Worm (Caenorhabditis elegans) whole organism, early embryonic: ENCODE data around the gene iglr-2.
"Not testable (repeated sequence)": the region's sequence is repeated elsewhere in the genome, so short reads cannot be mapped to it uniquely, and the experiment has no call there.

ENCODE experiments used
- B0310.2 ChIP-seq: sonication (generic microtip); optimal IDR thresholded peaks from 2 replicates; lab custom pipeline; 2016; ENCODE audit warnings: mild to moderate bottlenecking, missing genetic modification characterization, missing compliant biosample characterization
- F13C5.2 ChIP-seq: sonication (generic microtip); optimal IDR thresholded peaks from 2 replicates; lab custom pipeline; 2017; ENCODE audit warnings: mild to moderate bottlenecking, missing genetic modification characterization, inconsistent platforms, missing compliant biosample characterization
- aly-1 ChIP-seq: sonication (generic microtip); optimal IDR thresholded peaks from 2 replicates; lab custom pipeline; 2016; ENCODE audit warnings: missing genetic modification characterization, missing compliant biosample characterization
- ama-1 ChIP-seq: fragments of 150-350 bp; optimal IDR thresholded peaks from 2 replicates; lab custom pipeline; 2014
- ceh-13 ChIP-seq: fragments of 200-800 bp; sonication (Bioruptor generic); optimal IDR thresholded peaks from 2 replicates; lab custom pipeline; 2018; ENCODE audit warnings: mild to moderate bottlenecking, missing genetic modification characterization, missing compliant biosample characterization
- ceh-36 ChIP-seq: sonication (generic microtip); optimal IDR thresholded peaks from 2 replicates; lab custom pipeline; 2016; ENCODE audit warnings: missing genetic modification characterization, inconsistent platforms, missing compliant biosample characterization
- ets-7 ChIP-seq: sonication (generic microtip); optimal IDR thresholded peaks from 2 replicates; lab custom pipeline; 2016; ENCODE audit warnings: missing genotype, missing genetic modification characterization, missing compliant biosample characterization
- flt-1 ChIP-seq: fragments of 200-800 bp; sonication (Bioruptor generic); IDR thresholded peaks from 2 replicates; pipeline ENCODE4 v1.3.6; 2022; ENCODE audit warnings: missing genetic modification characterization, missing compliant biosample characterization
- hmbx-1 ChIP-seq: sonication (generic microtip); optimal IDR thresholded peaks from 2 replicates; lab custom pipeline; 2016; ENCODE audit warnings: mild to moderate bottlenecking, missing genetic modification characterization, missing compliant biosample characterization
- hmg-4 ChIP-seq: fragments of 200-800 bp; sonication (Bioruptor generic); optimal IDR thresholded peaks from 2 replicates; lab custom pipeline; 2018; ENCODE audit warnings: mild to moderate bottlenecking, missing genetic modification characterization, missing compliant biosample characterization
- hnd-1 ChIP-seq: sonication (generic microtip); optimal IDR thresholded peaks from 2 replicates; lab custom pipeline; 2016; ENCODE audit warnings: missing genetic modification characterization, missing compliant biosample characterization
- pes-1 ChIP-seq: fragments of 200-800 bp; sonication (Bioruptor generic); IDR thresholded peaks from 2 replicates; pipeline ENCODE4 v1.3.6; 2022; ENCODE audit warnings: missing genetic modification reagents, missing genetic modification characterization, missing compliant biosample characterization
- scrt-1 ChIP-seq: fragments of 200-800 bp; sonication (Bioruptor generic); IDR thresholded peaks from 2 replicates; pipeline ENCODE4 v1.3.6; 2022; ENCODE audit warnings: missing genetic modification characterization, missing compliant biosample characterization
- sea-1 ChIP-seq: fragments of 200-800 bp; sonication (Bioruptor generic); conservative IDR thresholded peaks from 2 replicates; pipeline ENCODE4 v1.3.6; 2022; ENCODE audit warnings: missing genetic modification characterization, missing compliant biosample characterization
- tbx-11 ChIP-seq: fragments of 200-800 bp; sonication (Bioruptor generic); IDR thresholded peaks from 2 replicates; pipeline ENCODE4 v1.3.6; 2022; ENCODE audit warnings: missing genetic modification characterization, missing compliant biosample characterization
- tbx-37 ChIP-seq: fragments of 200-800 bp; sonication (Bioruptor generic); conservative IDR thresholded peaks from 2 replicates; pipeline ENCODE4 v1.3.6; 2022; ENCODE audit warnings: missing genetic modification reagents, missing genetic modification characterization, missing compliant biosample characterization
- tra-4 ChIP-seq: sonication (generic microtip); optimal IDR thresholded peaks from 2 replicates; lab custom pipeline; 2017; ENCODE audit warnings: missing genetic modification characterization, missing compliant biosample characterization

Gene iglr-2

ce11 chrIII:8347822-8348221 lies 16.7 kb upstream of the iglr-2 start, which contains the start of gene clc-29:
clc-29 (minus strand) TSS chrIII:8347922.
- TF ChIP-seq ama-1 (lab: Kevin White, UChicago); pes-1; flt-1 (GFP tag; lab: Robert Waterston, UW): not testable (repeated sequence)

- TF ChIP-seq ets-7 (tag; lab: Kevin White, UChicago); ama-1 (lab: Kevin White, UChicago); F13C5.2 (tag; lab: Kevin White, UChicago): not testable (repeated sequence)
These were observed 13.2 kb upstream of the iglr-2 start, which contains the start of gene ZC262.7 for ce11 chrIII:8344283-8344682. ZC262.7 (minus strand) TSS chrIII:8344336.

ce11 chrIII:8339372-8339771 lies 8.3 kb upstream of the iglr-2 start, which contains the start of gene clc-28:
clc-28 (minus strand) TSS chrIII:8339472.
- not testable (repeated sequence) for TF ChIP-seq tbx-37 (GFP tag; lab: Robert Waterston, UW); aly-1; hmbx-1 (tag; lab: Kevin White, UChicago)

ce11 chrIII:8334432-8334831 lies 3.3 kb upstream of the iglr-2 start, which contains the start of gene ZC262.4:
ZC262.4 (minus strand) TSS chrIII:8334532.
- TF ChIP-seq aly-1: no peak
- TF ChIP-seq flt-1 (GFP tag; lab: Robert Waterston, UW): no peak
- TF ChIP-seq sea-1 (GFP tag; lab: Robert Waterston, UW): no peak

- TF ChIP-seq hmg-4: no peak
These were observed 668 bp upstream of the iglr-2 start, which contains the start of the genes mrps-18A and ZC262.2 for ce11 chrIII:8331779-8332178. mrps-18A (minus strand) TSS chrIII:8331919. ZC262.2 (plus strand) TSS chrIII:8332062.

ce11 chrIII:8325574-8326513 lies 5.3 kb downstream of the iglr-2 start, which contains the start of gene ZC262.13:
ZC262.13 (plus strand) TSS chrIII:8326214.
- no peak for TF ChIP-seq tra-4
- no peak for TF ChIP-seq B0310.2 (tag; lab: Kevin White, UChicago)
- no peak for TF ChIP-seq F13C5.2 (tag; lab: Kevin White, UChicago)
- TF ChIP-seq scrt-1: no peak
- TF ChIP-seq pes-1: no peak
- TF ChIP-seq tbx-11: no peak
- TF ChIP-seq hmbx-1 (tag; lab: Kevin White, UChicago): no peak
- no peak for TF ChIP-seq ceh-13 (GFP tag; lab: Kevin White, UChicago)
- no peak for TF ChIP-seq ets-7 (tag; lab: Kevin White, UChicago)
- TF ChIP-seq hnd-1: no peak
- TF ChIP-seq sea-1 (GFP tag; lab: Robert Waterston, UW): no peak
- TF ChIP-seq tbx-37 (GFP tag; lab: Robert Waterston, UW): no peak
- TF ChIP-seq flt-1 (GFP tag; lab: Robert Waterston, UW): no peak
- TF ChIP-seq hmg-4: no peak
- TF ChIP-seq ama-1 (lab: Kevin White, UChicago): no peak
- TF ChIP-seq aly-1: no peak
- no peak for TF ChIP-seq ceh-36 (tag; lab: Kevin White, UChicago)

ce11 chrIII:8324412-8324811 lies 6.7 kb downstream of the iglr-2 start, which contains the start of gene F10E9.12:
F10E9.12 (plus strand) TSS chrIII:8324542.
- TF ChIP-seq sea-1 (GFP tag; lab: Robert Waterston, UW) (no peak), ets-7 (tag; lab: Kevin White, UChicago) (no peak), hmbx-1 (tag; lab: Kevin White, UChicago) (no peak), pes-1 (no peak), ama-1 (lab: Kevin White, UChicago) (no peak), B0310.2 (tag; lab: Kevin White, UChicago) (no peak), tra-4 (no peak), tbx-37 (GFP tag; lab: Robert Waterston, UW) (no peak), aly-1 (no peak), F13C5.2 (tag; lab: Kevin White, UChicago) (no peak), hnd-1 (no peak), flt-1 (GFP tag; lab: Robert Waterston, UW) (no peak), tbx-11 (no peak), ceh-36 (tag; lab: Kevin White, UChicago) (no peak), hmg-4 (no peak), ceh-13 (GFP tag; lab: Kevin White, UChicago) (no peak), scrt-1 (no peak)

ce11 chrIII:8322645-8323213 lies 8.4 kb downstream of the iglr-2 start, which contains the start of gene F10E9.1:
F10E9.1 (plus strand) TSS chrIII:8323163.
- no peak for TF ChIP-seq hmbx-1 (tag; lab: Kevin White, UChicago)
- TF ChIP-seq ceh-36 (tag; lab: Kevin White, UChicago): no peak
- no peak for TF ChIP-seq hnd-1
- TF ChIP-seq F13C5.2 (tag; lab: Kevin White, UChicago): no peak
- TF ChIP-seq flt-1 (GFP tag; lab: Robert Waterston, UW): no peak
- TF ChIP-seq pes-1: no peak
- TF ChIP-seq scrt-1: no peak
- TF ChIP-seq hmg-4: no peak
- no peak for TF ChIP-seq ceh-13 (GFP tag; lab: Kevin White, UChicago)
- TF ChIP-seq ama-1 (lab: Kevin White, UChicago): no peak
- TF ChIP-seq tra-4: no peak
- TF ChIP-seq tbx-11: no peak
